Fruit fly (Drosophila melanogaster): ENCODE measurements around the gene Hpr1.
A peak's percentile ranks its signal among the peaks of the same experiment; 100 is the strongest.

The Hpr1 gene

DNA sequence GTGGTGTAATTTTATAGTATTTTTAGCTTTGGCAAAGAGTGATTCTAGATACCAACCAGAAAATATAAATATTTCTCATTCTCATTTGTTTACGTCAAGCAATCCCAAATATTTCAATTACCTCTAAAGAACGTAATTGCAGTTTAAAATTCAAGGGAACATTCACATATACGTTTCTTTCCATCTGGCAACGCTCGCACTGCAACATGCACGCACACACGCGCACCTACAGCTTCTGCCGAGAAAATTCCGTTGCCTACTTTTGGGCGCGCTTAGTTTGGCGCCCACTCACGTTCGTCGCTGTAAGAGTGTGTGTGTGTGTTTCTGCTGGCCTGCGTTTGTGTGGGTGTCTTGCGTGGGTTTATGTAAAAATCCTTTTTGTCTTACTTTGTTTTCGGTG lies 48.8 kb downstream of the Hpr1 start:
- TF ChIP-seq CTCF (optimal IDR thresholded peaks at IDR 0.05) (peak; percentile 29 to 47), CG8478 (optimal IDR thresholded peaks at IDR 0.05) (no peak)

DNA sequence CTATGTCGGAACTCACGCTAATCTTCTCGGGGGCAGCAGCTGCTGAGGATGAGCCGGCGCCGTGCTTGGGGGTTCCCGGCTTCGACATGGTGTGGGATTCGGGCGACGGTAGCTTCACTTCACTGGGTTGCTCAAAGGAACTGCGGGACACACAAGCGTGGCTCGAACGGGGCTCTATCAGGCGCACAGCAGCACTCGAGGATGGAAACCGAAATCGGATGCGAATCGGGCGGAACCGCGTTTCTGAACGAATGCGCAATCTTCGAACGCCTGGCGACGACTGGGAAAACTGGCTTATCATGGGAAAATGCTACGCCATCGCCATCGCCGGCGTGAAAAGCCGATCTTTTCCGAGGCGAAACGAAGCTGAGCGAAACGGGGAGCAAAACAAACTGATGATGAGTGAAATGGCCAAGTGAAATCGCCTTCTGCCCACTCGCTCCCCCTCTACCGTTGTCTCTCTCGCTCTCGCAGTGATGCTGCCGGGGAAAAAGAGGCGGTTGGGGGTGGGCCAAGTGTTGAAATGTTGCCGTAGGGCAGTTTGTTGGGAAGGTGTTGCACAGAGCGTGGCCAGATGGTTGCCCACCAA lies 49.5 kb downstream of the Hpr1 start:
- TF ChIP-seq CTCF (optimal IDR thresholded peaks at IDR 0.05) (no peak), CG8478 (optimal IDR thresholded peaks at IDR 0.05) (no peak)

All from S2 (cell line).